Fruit fly (Drosophila melanogaster) whole organism, wandering third instar larva: ENCODE results near the gene CG44098.

Experiments
- Abd-B ChIP-seq: fragments of >200 bp; optimal IDR thresholded peaks from 2 replicates; lab custom pipeline; 2017; ENCODE audit warnings: missing biosample characterization, missing genetic modification characterization
- CG9705 ChIP-seq: fragments of 200-800 bp; sonication (Bioruptor generic); optimal IDR thresholded peaks from 2 replicates; lab custom pipeline; 2018; ENCODE audit warnings: missing biosample characterization, mild to moderate bottlenecking, missing genetic modification characterization
- Hr78 ChIP-seq: fragments of >200 bp; optimal IDR thresholded peaks from 2 replicates; lab custom pipeline; 2017; ENCODE audit warnings: missing biosample characterization, missing genetic modification characterization
- Jra ChIP-seq: sonication (Bioruptor generic); optimal IDR thresholded peaks from 2 replicates; lab custom pipeline; 2016; ENCODE audit warnings: missing biosample characterization, missing genetic modification characterization
- Myc ChIP-seq: fragments of >200 bp; optimal IDR thresholded peaks from 2 replicates; lab custom pipeline; 2017
- OdsH ChIP-seq: fragments of 200-800 bp; sonication (Bioruptor generic); optimal IDR thresholded peaks from 2 replicates; lab custom pipeline; 2016; ENCODE audit warnings: missing biosample characterization, mild to moderate bottlenecking, missing genetic modification characterization
- Sp1 ChIP-seq: fragments of 200-800 bp; sonication (Bioruptor generic); optimal IDR thresholded peaks from 3 replicates; lab custom pipeline; 2019; ENCODE audit warnings: missing biosample characterization, mild to moderate bottlenecking, missing genetic modification characterization, moderate library complexity
- br ChIP-seq: fragments of 200-800 bp; sonication (Bioruptor generic); optimal IDR thresholded peaks from 2 replicates; lab custom pipeline; 2016; ENCODE audit warnings: missing biosample characterization, missing genetic modification characterization
- h ChIP-seq: fragments of 200-800 bp; sonication (Bioruptor generic); optimal IDR thresholded peaks from 3 replicates; lab custom pipeline; 2016; ENCODE audit warnings: missing biosample characterization, mild to moderate bottlenecking, missing genetic modification characterization
- psq ChIP-seq: fragments of 200-800 bp; sonication (Bioruptor generic); optimal IDR thresholded peaks from 3 replicates; lab custom pipeline; 2017; ENCODE audit warnings: missing biosample characterization, mild to moderate bottlenecking, missing genetic modification characterization, moderate library complexity
- sage ChIP-seq: fragments of 200-800 bp; sonication (Bioruptor generic); optimal IDR thresholded peaks from 2 replicates; lab custom pipeline; 2016; ENCODE audit warnings: missing biosample characterization, mild to moderate bottlenecking, missing genetic modification characterization
- tai ChIP-seq: sonication (Bioruptor generic); optimal IDR thresholded peaks from 2 replicates; lab custom pipeline; 2016; ENCODE audit warnings: missing biosample characterization, missing genetic modification characterization
- usp ChIP-seq: fragments of >200 bp; optimal IDR thresholded peaks from 2 replicates; lab custom pipeline; 2017; ENCODE audit warnings: missing biosample characterization, missing genetic modification characterization

DNA sequence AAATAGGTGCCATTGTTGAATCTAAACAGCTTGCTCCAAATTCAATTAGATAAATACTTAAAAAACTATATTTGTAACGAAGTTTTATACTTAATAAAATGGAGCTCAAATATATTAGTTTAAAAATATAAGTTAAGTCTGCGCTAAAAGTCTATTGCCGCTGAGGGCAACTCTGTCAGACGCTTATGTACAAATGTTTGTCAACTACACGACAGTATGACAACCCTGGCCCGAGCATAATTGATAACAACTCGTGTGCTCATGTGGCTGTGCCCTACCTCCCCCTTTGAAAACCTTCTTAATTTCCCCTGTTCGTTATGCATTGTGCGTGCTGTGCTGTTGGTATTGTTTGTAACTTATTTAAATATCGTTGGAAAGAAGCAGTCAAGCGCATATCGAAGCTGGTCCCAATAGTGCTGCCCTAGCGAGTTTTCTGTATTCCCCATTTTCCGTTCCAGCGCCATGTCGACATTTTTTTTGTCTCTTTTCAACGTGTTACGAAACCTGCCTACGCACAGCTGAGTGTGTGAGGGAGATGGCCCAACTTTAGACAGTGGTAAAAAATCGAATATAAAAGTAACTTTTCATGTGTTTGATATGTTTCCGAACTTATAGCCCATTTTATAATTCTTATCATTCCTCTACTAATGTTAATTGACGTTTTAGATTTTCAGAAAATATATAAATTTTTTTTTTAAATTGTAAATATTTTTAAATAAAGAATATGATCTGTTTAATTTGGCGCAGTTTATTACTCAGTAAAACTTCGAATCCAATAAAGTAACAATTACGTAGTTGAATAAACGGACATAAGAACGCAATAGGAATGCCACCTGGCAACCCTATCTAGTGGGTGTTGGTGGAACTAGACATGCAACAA lies 32.1 kb upstream of the CG44098 start:
- TF ChIP-seq Abd-B (GFP tag; lab: Kevin White, UChicago) (no peak), h (GFP tag; lab: Kevin White, UChicago) (no peak), tai (GFP tag; lab: Kevin White, UChicago) (no peak), Hr78 (GFP tag; lab: Kevin White, UChicago) (no peak), sage (GFP tag; lab: Kevin White, UChicago) (no peak), usp (GFP tag; lab: Kevin White, UChicago) (no peak), Myc (lab: Kevin White, UChicago) (no peak), Jra (GFP tag; lab: Kevin White, UChicago) (no peak), br (GFP tag; lab: Kevin White, UChicago) (no peak), psq (no peak), Sp1 (GFP tag; lab: Kevin White, UChicago) (no peak), CG9705 (GFP tag; lab: Kevin White, UChicago) (no peak), OdsH (GFP tag; lab: Kevin White, UChicago) (no peak)
